Fruit fly (Drosophila melanogaster) whole organism, prepupa: ENCODE data around the gene tutl.
A peak's percentile ranks its signal among the peaks of the same experiment; 100 is the strongest.

ENCODE experiments used
- Blimp-1 ChIP-seq: fragments of 200-800 bp; sonication (Bioruptor generic); optimal IDR thresholded peaks from 3 replicates; lab custom pipeline; 2017; ENCODE audit warnings: missing biosample characterization, missing genetic modification characterization, mild to moderate bottlenecking, moderate library complexity, missing genetic modification reagents
- CG10631 ChIP-seq: fragments of 200-800 bp; sonication (Bioruptor generic); optimal IDR thresholded peaks from 2 replicates; lab custom pipeline; 2016; ENCODE audit warnings: missing biosample characterization, missing genetic modification characterization
- CG10669 ChIP-seq: fragments of 200-800 bp; sonication (Bioruptor generic); optimal IDR thresholded peaks from 3 replicates; lab custom pipeline; 2018; ENCODE audit warnings: missing biosample characterization, mild to moderate bottlenecking, missing genetic modification characterization, moderate library complexity
- CG11294 ChIP-seq: fragments of 200-800 bp; sonication (Bioruptor generic); IDR thresholded peaks from 2 replicates; pipeline ENCODE4 v1.3.6; 2022; ENCODE audit warnings: missing biosample characterization, missing genetic modification characterization
- CG11762 ChIP-seq: fragments of 200-800 bp; sonication (Bioruptor generic); optimal IDR thresholded peaks from 3 replicates; lab custom pipeline; 2016; ENCODE audit warnings: missing biosample characterization, missing genetic modification characterization; ENCODE audit not compliant: insufficient read depth
- CG11902 ChIP-seq: fragments of 200-800 bp; sonication (Bioruptor generic); optimal IDR thresholded peaks from 3 replicates; lab custom pipeline; 2016; ENCODE audit warnings: missing biosample characterization, missing genetic modification characterization
- CG1621 ChIP-seq: fragments of 200-800 bp; sonication (Bioruptor generic); optimal IDR thresholded peaks from 3 replicates; lab custom pipeline; 2018; ENCODE audit warnings: missing biosample characterization, mild to moderate bottlenecking, missing genetic modification characterization
- CG31627 ChIP-seq: fragments of 200-800 bp; sonication (Bioruptor generic); optimal IDR thresholded peaks from 3 replicates; lab custom pipeline; 2016; ENCODE audit warnings: missing biosample characterization, missing genetic modification characterization
- CG3919 ChIP-seq: fragments of 200-800 bp; sonication (Bioruptor generic); optimal IDR thresholded peaks from 3 replicates; lab custom pipeline; 2016; ENCODE audit warnings: missing biosample characterization, missing genetic modification characterization
- CG4318 ChIP-seq: fragments of 200-800 bp; sonication (Bioruptor generic); optimal IDR thresholded peaks from 3 replicates; lab custom pipeline; 2017; ENCODE audit warnings: missing biosample characterization, mild to moderate bottlenecking, missing genetic modification characterization
- CG6163 ChIP-seq: fragments of 200-800 bp; sonication (Bioruptor generic); IDR thresholded peaks from 3 replicates; pipeline ENCODE4 v1.3.6; 2022; ENCODE audit warnings: missing biosample characterization, missing genetic modification characterization
- CG6276 ChIP-seq: fragments of 200-800 bp; sonication (Bioruptor generic); optimal IDR thresholded peaks from 2 replicates; lab custom pipeline; 2017; ENCODE audit warnings: missing biosample characterization, mild to moderate bottlenecking, missing genetic modification characterization
- CG6792 ChIP-seq: fragments of 200-800 bp; sonication (Bioruptor generic); optimal IDR thresholded peaks from 3 replicates; lab custom pipeline; 2016; ENCODE audit warnings: missing biosample characterization, missing genetic modification characterization
- CG6808 ChIP-seq: fragments of 200-800 bp; sonication (Bioruptor generic); optimal IDR thresholded peaks from 3 replicates; lab custom pipeline; 2017; ENCODE audit warnings: missing biosample characterization, missing genetic modification characterization, mild to moderate bottlenecking, moderate library complexity, missing genetic modification reagents
- CG6854 ChIP-seq: fragments of 200-800 bp; sonication (Bioruptor generic); optimal IDR thresholded peaks from 2 replicates; lab custom pipeline; 2017; ENCODE audit warnings: missing biosample characterization, mild to moderate bottlenecking, missing genetic modification characterization
- CG7368 ChIP-seq: fragments of 200-800 bp; sonication (Bioruptor generic); optimal IDR thresholded peaks from 3 replicates; lab custom pipeline; 2016; ENCODE audit warnings: missing biosample characterization, missing genetic modification characterization
- CG8119 ChIP-seq: fragments of 200-800 bp; sonication (Bioruptor generic); IDR thresholded peaks from 3 replicates; pipeline ENCODE4 v1.3.6; 2022; ENCODE audit warnings: missing biosample characterization, missing genetic modification characterization
- CG8319 ChIP-seq: fragments of 200-800 bp; sonication (Bioruptor generic); optimal IDR thresholded peaks from 3 replicates; lab custom pipeline; 2016; ENCODE audit warnings: missing biosample characterization, missing genetic modification characterization
- CG8632 ChIP-seq: fragments of 200-800 bp; sonication (Bioruptor generic); optimal IDR thresholded peaks from 3 replicates; lab custom pipeline; 2016; ENCODE audit warnings: missing biosample characterization, missing genetic modification characterization
- CG9139 ChIP-seq: fragments of 200-800 bp; sonication (Bioruptor generic); optimal IDR thresholded peaks from 3 replicates; lab custom pipeline; 2017; ENCODE audit warnings: missing biosample characterization, mild to moderate bottlenecking, missing genetic modification characterization
- Eip75B ChIP-seq: fragments of 200-800 bp; sonication (Bioruptor generic); optimal IDR thresholded peaks from 3 replicates; lab custom pipeline; 2016; ENCODE audit warnings: missing biosample characterization, missing genetic modification characterization
- Eip78C ChIP-seq: fragments of 200-800 bp; sonication (Bioruptor generic); peaks from one replicate; lab custom pipeline; 2016; ENCODE audit warnings: missing biosample characterization, missing genetic modification characterization
- Eip93F ChIP-seq: fragments of 200-800 bp; sonication (Bioruptor generic); optimal IDR thresholded peaks from 2 replicates; lab custom pipeline; 2016; ENCODE audit warnings: missing biosample characterization, mild to moderate bottlenecking, missing genetic modification characterization
- Ets21C ChIP-seq: fragments of 200-800 bp; sonication (Bioruptor generic); optimal IDR thresholded peaks from 3 replicates; lab custom pipeline; 2016; ENCODE audit warnings: missing biosample characterization, missing genetic modification characterization
- Gug ChIP-seq: fragments of 200-800 bp; sonication (Bioruptor generic); IDR thresholded peaks from 2 replicates; pipeline ENCODE4 v1.3.6; 2022; ENCODE audit warnings: missing biosample characterization, missing genetic modification characterization
- Hr38 ChIP-seq: sonication (Bioruptor generic); optimal IDR thresholded peaks from 2 replicates; lab custom pipeline; 2016; ENCODE audit warnings: missing biosample characterization, missing genetic modification characterization
- Hr39 ChIP-seq: fragments of 200-800 bp; sonication (Bioruptor generic); optimal IDR thresholded peaks from 2 replicates; lab custom pipeline; 2016; ENCODE audit warnings: missing biosample characterization, missing genetic modification characterization
- Hr4 ChIP-seq: fragments of 200-800 bp; sonication (Bioruptor generic); optimal IDR thresholded peaks from 3 replicates; lab custom pipeline; 2016; ENCODE audit warnings: missing biosample characterization, missing genetic modification characterization
- Lpt ChIP-seq: fragments of 200-800 bp; sonication (Bioruptor generic); optimal IDR thresholded peaks from 3 replicates; lab custom pipeline; 2016; ENCODE audit warnings: missing biosample characterization, missing genetic modification characterization
- OdsH ChIP-seq: fragments of 200-800 bp; sonication (Bioruptor generic); optimal IDR thresholded peaks from 3 replicates; lab custom pipeline; 2016; ENCODE audit warnings: missing biosample characterization, missing genetic modification characterization
- Smox ChIP-seq: fragments of 200-800 bp; sonication (Bioruptor generic); optimal IDR thresholded peaks from 3 replicates; lab custom pipeline; 2016; ENCODE audit warnings: missing biosample characterization, missing genetic modification characterization
- Sox102F ChIP-seq: fragments of 200-800 bp; sonication (Bioruptor generic); optimal IDR thresholded peaks from 2 replicates; lab custom pipeline; 2016; ENCODE audit warnings: missing biosample characterization, mild to moderate bottlenecking, missing genetic modification characterization
- Sox14 ChIP-seq: fragments of 200-800 bp; sonication (Bioruptor generic); optimal IDR thresholded peaks from 3 replicates; lab custom pipeline; 2016; ENCODE audit warnings: missing biosample characterization, missing genetic modification characterization
- Sox15 ChIP-seq: fragments of 200-800 bp; sonication (Bioruptor generic); optimal IDR thresholded peaks from 3 replicates; lab custom pipeline; 2016; ENCODE audit warnings: missing biosample characterization, missing genetic modification characterization
- achi ChIP-seq: fragments of 200-800 bp; sonication (Bioruptor generic); optimal IDR thresholded peaks from 3 replicates; lab custom pipeline; 2016; ENCODE audit warnings: missing biosample characterization, missing genetic modification characterization
- cyc ChIP-seq: fragments of 200-800 bp; sonication (Bioruptor generic); optimal IDR thresholded peaks from 3 replicates; lab custom pipeline; 2016; ENCODE audit warnings: missing biosample characterization, missing genetic modification characterization
- eg ChIP-seq: fragments of 200-800 bp; sonication (Bioruptor generic); IDR thresholded peaks from 3 replicates; pipeline ENCODE4 v1.3.6; 2022; ENCODE audit warnings: missing biosample characterization, missing genetic modification characterization
- fd59A ChIP-seq: fragments of 200-800 bp; sonication (Bioruptor generic); optimal IDR thresholded peaks from 2 replicates; lab custom pipeline; 2017; ENCODE audit warnings: missing biosample characterization, mild to moderate bottlenecking, missing genetic modification characterization, missing genetic modification reagents
- fd85E ChIP-seq: fragments of 200-800 bp; sonication (Bioruptor generic); optimal IDR thresholded peaks from 3 replicates; lab custom pipeline; 2016; ENCODE audit warnings: missing biosample characterization, missing genetic modification characterization
- fkh ChIP-seq: fragments of 200-800 bp; sonication (Bioruptor generic); optimal IDR thresholded peaks from 3 replicates; lab custom pipeline; 2017; ENCODE audit warnings: missing biosample characterization, mild to moderate bottlenecking, missing genetic modification characterization, moderate library complexity
- lz ChIP-seq: fragments of 200-800 bp; sonication (Bioruptor generic); optimal IDR thresholded peaks from 3 replicates; lab custom pipeline; 2016; ENCODE audit warnings: missing biosample characterization, missing genetic modification characterization
- net ChIP-seq: fragments of 200-800 bp; sonication (Bioruptor generic); optimal IDR thresholded peaks from 3 replicates; lab custom pipeline; 2016; ENCODE audit warnings: missing biosample characterization, missing genetic modification characterization
- pdm3 ChIP-seq: fragments of 200-800 bp; sonication (Bioruptor generic); optimal IDR thresholded peaks from 3 replicates; lab custom pipeline; 2016; ENCODE audit warnings: missing biosample characterization, missing genetic modification characterization
- salr ChIP-seq, 2 experiments: fragments of 200-800 bp; sonication (Bioruptor generic); optimal IDR thresholded peaks; 3 replicates each; lab custom pipeline; 2016 to 2018; ENCODE audit warnings: missing biosample characterization in 2 of 2, missing genetic modification characterization in 2 of 2, mild to moderate bottlenecking in 1 of 2
- spab ChIP-seq: fragments of 200-800 bp; sonication (Bioruptor generic); optimal IDR thresholded peaks from 2 replicates; lab custom pipeline; 2017; ENCODE audit warnings: missing biosample characterization, mild to moderate bottlenecking, missing genetic modification characterization, missing genetic modification reagents
- ss ChIP-seq, 2 experiments: fragments of 200-800 bp; sonication (Bioruptor generic); optimal IDR thresholded peaks; 2 replicates in 1 of 2; 3 replicates in 1 of 2; lab custom pipeline; 2017 to 2018; ENCODE audit warnings: mild to moderate bottlenecking in 2 of 2, missing biosample characterization in 2 of 2, missing genetic modification characterization in 2 of 2, moderate library complexity in 1 of 2
- svp ChIP-seq: fragments of 200-800 bp; sonication (Bioruptor generic); peaks from one replicate; lab custom pipeline; 2016; ENCODE audit warnings: missing biosample characterization, missing genetic modification characterization
- topi ChIP-seq: fragments of 200-800 bp; sonication (Bioruptor generic); optimal IDR thresholded peaks from 3 replicates; lab custom pipeline; 2016; ENCODE audit warnings: missing biosample characterization, missing genetic modification characterization

tutl gene

DNA sequence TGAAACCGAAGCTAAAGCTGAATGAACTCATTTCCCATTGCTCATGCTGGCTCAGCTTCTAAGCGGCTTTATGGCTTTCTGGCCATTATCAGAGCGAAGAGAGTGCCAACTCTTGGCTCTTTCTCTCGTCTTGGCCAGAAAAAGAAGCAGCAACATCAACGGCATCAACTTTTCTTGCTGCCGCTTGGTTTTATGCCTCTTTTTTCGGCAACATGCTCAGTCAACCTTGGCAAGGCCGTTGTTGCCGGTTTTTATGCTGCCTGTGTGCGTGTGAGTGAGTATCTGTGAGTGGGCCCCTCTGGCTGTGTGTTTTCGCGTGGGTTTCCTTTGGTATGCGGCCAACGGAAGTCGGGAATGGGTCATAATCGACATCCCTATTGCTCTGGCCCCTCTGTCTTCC is 87.6 kb downstream of the tutl start:
- TF ChIP-seq ss (GFP tag; optimal IDR thresholded peaks at IDR 0.05; lab: Kevin White, UChicago) (peak in 1 of 2 experiments; percentile 34), pdm3 (GFP tag; lab: Kevin White, UChicago) (no peak), achi (no peak), topi (GFP tag; lab: Kevin White, UChicago) (no peak), Hr39 (GFP tag; lab: Kevin White, UChicago) (peak; percentile 63)

dm6 chr2L:4371516-4372136 is 88.7 kb downstream of the tutl start:
- peak; percentile 55 for TF ChIP-seq CG6163 (GFP tag; lab: Robert Waterston, UW)
- peak; percentile 79 for TF ChIP-seq Sox102F (GFP tag; lab: Kevin White, UChicago)
- peak; percentile 46 for TF ChIP-seq CG11902 (GFP tag; lab: Kevin White, UChicago)
- TF ChIP-seq Blimp-1 (GFP tag; lab: Kevin White, UChicago), result peak; percentile 36
- TF ChIP-seq Gug (GFP tag; lab: Robert Waterston, UW), result no peak
- TF ChIP-seq lz (GFP tag; lab: Kevin White, UChicago), result peak; percentile 67
- no peak for TF ChIP-seq fd59A (GFP tag; lab: Kevin White, UChicago)
- TF ChIP-seq CG8632 (GFP tag; lab: Kevin White, UChicago), result peak; percentile 67
- peak; percentile 58 for TF ChIP-seq Hr39 (GFP tag; lab: Kevin White, UChicago)
- peak; percentile 51 to 56 for TF ChIP-seq ss (GFP tag; optimal IDR thresholded peaks at IDR 0.05; lab: Kevin White, UChicago)
- peak; percentile 27 for TF ChIP-seq CG10669 (GFP tag; lab: Kevin White, UChicago)
- peak; percentile 4 for TF ChIP-seq fkh (GFP tag; lab: Kevin White, UChicago)
- peak; percentile 61 for TF ChIP-seq eg (GFP tag; lab: Robert Waterston, UW)
- peak; percentile 67 for TF ChIP-seq CG6276
- peak; percentile 65 for TF ChIP-seq CG6792 (GFP tag; lab: Kevin White, UChicago)
- peak; percentile 66 for TF ChIP-seq net (GFP tag; lab: Kevin White, UChicago)
- peak; percentile 68 for TF ChIP-seq topi (GFP tag; lab: Kevin White, UChicago)
- TF ChIP-seq Hr38 (GFP tag; lab: Kevin White, UChicago), result no peak
- TF ChIP-seq OdsH (GFP tag; lab: Kevin White, UChicago), result peak; percentile 53
- peak in 1 of 2 experiments; percentile 45 for TF ChIP-seq salr (GFP tag; optimal IDR thresholded peaks at IDR 0.05; lab: Kevin White, UChicago)
- peak; percentile 23 for TF ChIP-seq cyc (GFP tag; lab: Kevin White, UChicago)
- peak; percentile 29 for TF ChIP-seq CG31627 (GFP tag; lab: Kevin White, UChicago)
- TF ChIP-seq CG7368, result peak; percentile 10
- peak; percentile 11 for TF ChIP-seq CG8319 (GFP tag; lab: Kevin White, UChicago)
- peak; percentile 60 for TF ChIP-seq CG3919 (GFP tag; lab: Kevin White, UChicago)
- TF ChIP-seq svp (GFP tag; lab: Kevin White, UChicago), result peak; percentile 87
- peak; percentile 80 for TF ChIP-seq CG8119
- peak; percentile 94 for TF ChIP-seq Eip78C (GFP tag; lab: Kevin White, UChicago)
- peak; percentile 61 for TF ChIP-seq Lpt (GFP tag; lab: Kevin White, UChicago)
- peak; percentile 4 for TF ChIP-seq spab (GFP tag; lab: Kevin White, UChicago)
- peak; percentile 39 for TF ChIP-seq CG6808
- peak; percentile 15 for TF ChIP-seq CG11762 (GFP tag; lab: Kevin White, UChicago)
- TF ChIP-seq CG9139, result peak; percentile 45
- TF ChIP-seq fd85E, result peak; percentile 11
- TF ChIP-seq CG6854 (GFP tag; lab: Kevin White, UChicago), result peak; percentile 71
- TF ChIP-seq Eip75B (GFP tag; lab: Kevin White, UChicago), result peak; percentile 55
- TF ChIP-seq Sox14 (GFP tag; lab: Kevin White, UChicago), result peak; percentile 76
- TF ChIP-seq Eip93F (GFP tag; lab: Kevin White, UChicago), result peak; percentile 35
- peak; percentile 27 for TF ChIP-seq Ets21C
- peak; percentile 55 for TF ChIP-seq CG1621 (tag; lab: Kevin White, UChicago)
- peak; percentile 35 for TF ChIP-seq CG10631 (GFP tag; lab: Kevin White, UChicago)
- TF ChIP-seq CG11294, result peak; percentile 19; the same call in 1 of the 2 replicates
- peak; percentile 67 for TF ChIP-seq Smox (GFP tag; lab: Kevin White, UChicago)
- peak; percentile 42 for TF ChIP-seq Sox15 (GFP tag; lab: Kevin White, UChicago)
- peak; percentile 2 for TF ChIP-seq CG4318 (GFP tag; lab: Kevin White, UChicago)
- peak; percentile 59 for TF ChIP-seq Hr4 (GFP tag; lab: Kevin White, UChicago)
- peak; percentile 58 for TF ChIP-seq pdm3 (GFP tag; lab: Kevin White, UChicago)
